Fruit fly (Drosophila melanogaster): ENCODE results near the gene Desat1.

DNA sequence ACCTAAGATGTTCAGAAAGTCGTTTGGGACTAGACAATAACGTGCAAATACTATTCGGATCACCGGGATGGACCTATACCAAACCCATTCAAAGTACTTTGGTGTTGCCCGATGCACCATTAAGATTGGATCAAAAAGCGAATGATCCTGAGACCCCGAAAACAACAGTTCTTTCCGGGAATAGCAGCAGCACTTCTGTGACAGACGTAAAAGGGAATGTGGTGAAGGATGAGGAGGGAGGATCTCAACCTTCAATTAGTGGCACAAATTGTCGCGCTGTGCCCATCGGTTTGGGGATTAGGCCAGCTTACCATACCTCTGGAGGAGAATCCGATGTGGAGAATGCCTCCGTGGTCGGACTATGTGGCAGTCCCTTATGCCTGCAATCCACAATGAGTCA, 8.9 kb downstream of the Desat1 start:
- TF ChIP-seq CG8119 (GFP tag; IDR thresholded peaks at IDR 0.05) (no peak), Eip75B (GFP tag; optimal IDR thresholded peaks at IDR 0.05) (no peak), CG11902 (GFP tag; optimal IDR thresholded peaks at IDR 0.05) (no peak), Sox14 (GFP tag; optimal IDR thresholded peaks at IDR 0.05) (no peak), CG6792 (GFP tag; optimal IDR thresholded peaks at IDR 0.05) (no peak), lz (GFP tag; optimal IDR thresholded peaks at IDR 0.05) (no peak), CG10631 (GFP tag; optimal IDR thresholded peaks at IDR 0.05) (no peak), spab (GFP tag; optimal IDR thresholded peaks at IDR 0.05) (no peak), salr (GFP tag; optimal IDR thresholded peaks at IDR 0.05) (no peak), Eip93F (GFP tag; optimal IDR thresholded peaks at IDR 0.05) (no peak)

Data from whole organism, prepupa.